Worm (Caenorhabditis elegans) whole organism, mixed stage, embryonic: Measurements from ENCODE around the gene F46G11.4.

Experiments
- lsy-2 ChIP-seq: fragments of 150-350 bp; optimal IDR thresholded peaks from 2 replicates; lab custom pipeline; 2014; ENCODE audit warnings: missing biosample characterization, missing genetic modification characterization
- snpc-4 ChIP-seq: fragments of 150-350 bp; optimal IDR thresholded peaks from 2 replicates; lab custom pipeline; 2014; ENCODE audit warnings: missing biosample characterization, missing genetic modification characterization
- unc-62 ChIP-seq: fragments of 150-350 bp; optimal IDR thresholded peaks from 2 replicates; lab custom pipeline; 2014; ENCODE audit warnings: missing biosample characterization, missing genetic modification reagents, missing genetic modification characterization
- ztf-11 ChIP-seq: fragments of 150-350 bp; optimal IDR thresholded peaks from 2 replicates; lab custom pipeline; 2014; ENCODE audit warnings: missing biosample characterization, missing genetic modification characterization

ce11 chrX:5787861-5788260, 10.7 kb downstream of the F46G11.4 start, which contains the start of gene F46G11.2:
- TF ChIP-seq snpc-4 (tag; lab: Kevin White, UChicago) (no peak), ztf-11 (tag; lab: Kevin White, UChicago) (no peak), lsy-2 (tag; lab: Kevin White, UChicago) (no peak), unc-62 (GFP tag; lab: Kevin White, UChicago) (no peak)
